Worm (Caenorhabditis elegans) whole organism, L3 larva: ENCODE data around the gene srlf-23.

Experiments
- aly-2 ChIP-seq: fragments of 150-350 bp; optimal IDR thresholded peaks from 2 replicates; lab custom pipeline; 2014; ENCODE audit warnings: missing biosample characterization, missing genetic modification characterization
- ceh-82 ChIP-seq: fragments of 150-350 bp; optimal IDR thresholded peaks from 2 replicates; lab custom pipeline; 2014; ENCODE audit warnings: missing biosample characterization, missing genetic modification characterization
- daf-12 ChIP-seq: fragments of 150-350 bp; optimal IDR thresholded peaks from 2 replicates; lab custom pipeline; 2014; ENCODE audit warnings: missing biosample characterization, missing genetic modification reagents, missing genetic modification characterization
- elt-2 ChIP-seq: sonication (generic microtip); optimal IDR thresholded peaks from 2 replicates; lab custom pipeline; 2016; ENCODE audit warnings: missing genetic modification reagents, mild to moderate bottlenecking, missing genetic modification characterization, missing compliant biosample characterization
- fos-1 ChIP-seq: fragments of 150-350 bp; optimal IDR thresholded peaks from 2 replicates; lab custom pipeline; 2014; ENCODE audit warnings: missing biosample characterization, missing genetic modification characterization
- nhr-25 ChIP-seq: sonication (generic microtip); optimal IDR thresholded peaks from 2 replicates; lab custom pipeline; 2017; ENCODE audit warnings: missing biosample characterization, missing genetic modification characterization
- nhr-77 ChIP-seq: fragments of 150-350 bp; optimal IDR thresholded peaks from 2 replicates; lab custom pipeline; 2014; ENCODE audit warnings: missing biosample characterization, missing genetic modification characterization
- pqm-1 ChIP-seq: fragments of 150-350 bp; optimal IDR thresholded peaks from 2 replicates; lab custom pipeline; 2017; ENCODE audit warnings: missing biosample characterization, missing genetic modification characterization, inconsistent platforms
- tbx-2 ChIP-seq: sonication (generic microtip); optimal IDR thresholded peaks from 2 replicates; lab custom pipeline; 2016; ENCODE audit warnings: mild to moderate bottlenecking, missing genetic modification characterization, missing compliant biosample characterization
- zag-1 ChIP-seq: fragments of 150-350 bp; optimal IDR thresholded peaks from 2 replicates; lab custom pipeline; 2014; ENCODE audit warnings: missing biosample characterization, missing genetic modification characterization

DNA sequence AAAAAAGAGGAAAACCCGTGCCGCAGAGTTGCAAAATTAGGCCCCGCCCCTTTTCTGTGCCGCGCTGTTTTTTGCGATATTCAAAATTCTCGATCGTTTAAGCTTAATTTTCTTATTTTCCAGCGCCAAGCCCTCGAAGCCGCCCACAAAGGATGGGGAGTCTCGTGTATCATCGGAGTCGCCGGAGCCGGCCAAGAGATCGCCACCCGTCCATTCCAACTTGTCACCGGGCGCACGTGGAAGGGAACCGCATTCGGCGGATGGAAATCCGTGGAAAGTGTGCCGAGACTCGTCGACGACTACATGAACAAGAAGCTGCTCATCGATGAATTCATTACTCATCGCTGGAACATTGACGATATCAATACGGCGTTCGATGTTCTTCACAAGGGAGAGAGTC is 22.4 kb upstream of the srlf-23 start:
- no peak for TF ChIP-seq pqm-1
- TF ChIP-seq zag-1 (tag; lab: Kevin White, UChicago) = no peak
- TF ChIP-seq elt-2 (tag; lab: Kevin White, UChicago) = no peak
- no peak for TF ChIP-seq nhr-77 (tag; lab: Kevin White, UChicago)
- TF ChIP-seq daf-12 (tag; lab: Kevin White, UChicago) = no peak
- no peak for TF ChIP-seq tbx-2 (tag; lab: Kevin White, UChicago)
- TF ChIP-seq fos-1 = no peak
- no peak for TF ChIP-seq aly-2 (tag; lab: Kevin White, UChicago)
- TF ChIP-seq nhr-25 (tag; lab: Kevin White, UChicago) = no peak
- no peak for TF ChIP-seq ceh-82 (tag; lab: Kevin White, UChicago)
